Fruit fly (Drosophila melanogaster) whole organism, embryonic: Measurements from ENCODE around the gene Spase25.

ENCODE experiments used
- ATbp ChIP-seq: fragments of 200-800 bp; sonication (Bioruptor generic); optimal IDR thresholded peaks from 2 replicates; lab custom pipeline; 2017; ENCODE audit warnings: missing biosample characterization, mild to moderate bottlenecking, missing genetic modification characterization, missing genetic modification reagents
- Atf3 ChIP-seq: fragments of 200-800 bp; sonication (Bioruptor generic); optimal IDR thresholded peaks from 3 replicates; lab custom pipeline; 2016; ENCODE audit warnings: missing biosample characterization, missing genetic modification characterization
- CG11093 ChIP-seq: fragments of 200-800 bp; sonication (Bioruptor generic); IDR thresholded peaks from 3 replicates; pipeline ENCODE4 v1.3.6; 2022; ENCODE audit warnings: missing biosample characterization, missing genetic modification characterization
- CG11247 ChIP-seq: fragments of 200-800 bp; sonication (Bioruptor generic); IDR thresholded peaks from 2 replicates; pipeline ENCODE4 v1.3.6; 2022; ENCODE audit warnings: missing biosample characterization, missing genetic modification characterization
- CG11398 ChIP-seq: fragments of 200-800 bp; sonication (Bioruptor generic); optimal IDR thresholded peaks from 2 replicates; lab custom pipeline; 2016; ENCODE audit warnings: missing biosample characterization, missing genetic modification characterization
- CG12071 ChIP-seq: fragments of 200-800 bp; sonication (Bioruptor generic); optimal IDR thresholded peaks from 3 replicates; lab custom pipeline; 2018; ENCODE audit warnings: missing biosample characterization, mild to moderate bottlenecking, missing genetic modification characterization
- CG12236 ChIP-seq: fragments of 200-800 bp; sonication (Bioruptor generic); optimal IDR thresholded peaks from 2 replicates; lab custom pipeline; 2016; ENCODE audit warnings: missing biosample characterization, missing genetic modification characterization
- CG12299 ChIP-seq: fragments of 200-800 bp; sonication (Bioruptor generic); optimal IDR thresholded peaks from 2 replicates; lab custom pipeline; 2018; ENCODE audit warnings: missing biosample characterization, mild to moderate bottlenecking, missing genetic modification characterization
- CG13424 ChIP-seq: fragments of 200-800 bp; sonication (Bioruptor generic); optimal IDR thresholded peaks from 2 replicates; lab custom pipeline; 2019; ENCODE audit warnings: missing biosample characterization, mild to moderate bottlenecking, missing genetic modification characterization, moderate library complexity
- CG15073 ChIP-seq: fragments of 200-800 bp; sonication (Bioruptor generic); optimal IDR thresholded peaks from 2 replicates; lab custom pipeline; 2016; ENCODE audit warnings: missing biosample characterization, missing genetic modification characterization
- CG15269 ChIP-seq: fragments of 200-800 bp; sonication (Bioruptor generic); optimal IDR thresholded peaks from 2 replicates; lab custom pipeline; 2018; ENCODE audit warnings: missing biosample characterization, mild to moderate bottlenecking, missing genetic modification characterization, moderate library complexity
- CG1647 ChIP-seq: fragments of 200-800 bp; sonication (Bioruptor generic); optimal IDR thresholded peaks from 3 replicates; lab custom pipeline; 2016; ENCODE audit warnings: missing biosample characterization, missing genetic modification characterization
- CG17568 ChIP-seq: fragments of 200-800 bp; sonication (Bioruptor generic); optimal IDR thresholded peaks from 2 replicates; lab custom pipeline; 2018; ENCODE audit warnings: missing biosample characterization, mild to moderate bottlenecking, missing genetic modification characterization, moderate library complexity
- CG18619 ChIP-seq: fragments of 200-800 bp; sonication (Bioruptor generic); optimal IDR thresholded peaks from 3 replicates; lab custom pipeline; 2017; ENCODE audit warnings: missing biosample characterization, mild to moderate bottlenecking, missing genetic modification characterization
- CG18764 ChIP-seq: fragments of 200-800 bp; sonication (Bioruptor generic); optimal IDR thresholded peaks from 3 replicates; lab custom pipeline; 2016; ENCODE audit warnings: missing biosample characterization, missing genetic modification characterization
- CG2889 ChIP-seq: fragments of 200-800 bp; sonication (Bioruptor generic); IDR thresholded peaks from 3 replicates; pipeline ENCODE4 v1.3.6; 2022; ENCODE audit warnings: missing biosample characterization, missing genetic modification characterization
- CG30403 ChIP-seq: fragments of 200-800 bp; sonication (Bioruptor generic); optimal IDR thresholded peaks from 3 replicates; lab custom pipeline; 2016; ENCODE audit warnings: missing biosample characterization, missing genetic modification characterization
- CG3163 ChIP-seq: fragments of 200-800 bp; sonication (Bioruptor generic); optimal IDR thresholded peaks from 3 replicates; lab custom pipeline; 2016; ENCODE audit warnings: missing biosample characterization, missing genetic modification characterization
- CG4404 ChIP-seq: fragments of 200-800 bp; sonication (Bioruptor generic); IDR thresholded peaks from 2 replicates; pipeline ENCODE4 v1.3.6; 2022; ENCODE audit warnings: missing biosample characterization, missing genetic modification characterization
- CG4424 ChIP-seq: fragments of 200-800 bp; sonication (Bioruptor generic); optimal IDR thresholded peaks from 3 replicates; lab custom pipeline; 2016; ENCODE audit warnings: missing biosample characterization, missing genetic modification characterization
- CG6791 ChIP-seq: fragments of 200-800 bp; sonication (Bioruptor generic); IDR thresholded peaks from 3 replicates; pipeline ENCODE4 v1.3.6; 2022; ENCODE audit warnings: missing biosample characterization, missing genetic modification characterization; ENCODE audit not compliant: partially characterized antibody
- CG8944 ChIP-seq: fragments of 200-800 bp; sonication (Bioruptor generic); optimal IDR thresholded peaks from 3 replicates; lab custom pipeline; 2016; ENCODE audit warnings: missing biosample characterization, missing genetic modification characterization
- Doc3 ChIP-seq: fragments of 200-800 bp; sonication (Bioruptor generic); IDR thresholded peaks from 3 replicates; pipeline ENCODE4 v1.3.6; 2022; ENCODE audit warnings: missing biosample characterization, missing genetic modification characterization; ENCODE audit not compliant: partially characterized antibody
- Hmx ChIP-seq: fragments of 200-800 bp; sonication (Bioruptor generic); optimal IDR thresholded peaks from 2 replicates; lab custom pipeline; 2016; ENCODE audit warnings: missing biosample characterization, missing genetic modification characterization
- Hr51 ChIP-seq, 2 experiments: fragments of 200-800 bp; sonication (Bioruptor generic); optimal IDR thresholded peaks; 2 replicates in 1 of 2; 3 replicates in 1 of 2; lab custom pipeline; 2016 to 2018; ENCODE audit warnings: missing biosample characterization in 2 of 2, missing genetic modification characterization in 2 of 2, mild to moderate bottlenecking in 1 of 2, moderate library complexity in 1 of 2
- Mrtf ChIP-seq: fragments of 200-800 bp; sonication (Bioruptor generic); IDR thresholded peaks from 3 replicates; pipeline ENCODE4 v1.3.6; 2022; ENCODE audit warnings: missing biosample characterization, missing genetic modification characterization
- NC2β ChIP-seq: fragments of 200-800 bp; sonication (Bioruptor generic); optimal IDR thresholded peaks from 2 replicates; lab custom pipeline; 2016; ENCODE audit warnings: missing biosample characterization, missing genetic modification characterization
- Scr ChIP-seq: fragments of 200-800 bp; sonication (Bioruptor generic); IDR thresholded peaks from 2 replicates; pipeline ENCODE4 v1.3.6; 2022; ENCODE audit warnings: missing biosample characterization, missing genetic modification characterization; ENCODE audit not compliant: partially characterized antibody
- Sin3A ChIP-seq: fragments of >200 bp; optimal IDR thresholded peaks from 2 replicates; lab custom pipeline; 2018
- Sry-δ ChIP-seq: fragments of 200-800 bp; sonication (Bioruptor generic); optimal IDR thresholded peaks from 2 replicates; lab custom pipeline; 2016; ENCODE audit warnings: missing biosample characterization, missing genetic modification characterization
- Stat92E ChIP-seq, 3 experiments: fragments of >200 bp in 2 of 3; fragments of 200-800 bp in 1 of 3; sonication (Bioruptor generic) in 1 of 3; optimal IDR thresholded peaks; 2 replicates each; lab custom pipeline; 2017 to 2019; ENCODE audit warnings: missing biosample characterization in 3 of 3, missing genetic modification characterization in 3 of 3, mild to moderate bottlenecking in 1 of 3, moderate library complexity in 1 of 3
- ap ChIP-seq: fragments of 200-800 bp; sonication (Bioruptor generic); IDR thresholded peaks from 2 replicates; pipeline ENCODE4 v1.3.6; 2022; ENCODE audit warnings: missing biosample characterization, missing genetic modification characterization
- bab2 ChIP-seq: fragments of 200-800 bp; sonication (Bioruptor generic); optimal IDR thresholded peaks from 2 replicates; lab custom pipeline; 2016; ENCODE audit warnings: missing biosample characterization, missing genetic modification characterization
- bbx ChIP-seq: fragments of 200-800 bp; sonication (Bioruptor generic); IDR thresholded peaks from 2 replicates; pipeline ENCODE4 v1.3.6; 2022; ENCODE audit warnings: missing biosample characterization, missing genetic modification characterization; ENCODE audit not compliant: partially characterized antibody
- cwo ChIP-seq: fragments of 200-800 bp; sonication (Bioruptor generic); optimal IDR thresholded peaks from 3 replicates; lab custom pipeline; 2017; ENCODE audit warnings: missing biosample characterization, missing genetic modification characterization, mild to moderate bottlenecking, moderate library complexity, missing genetic modification reagents
- danr ChIP-seq: fragments of 200-800 bp; sonication (Bioruptor generic); IDR thresholded peaks from 2 replicates; pipeline ENCODE4 v1.3.6; 2022; ENCODE audit warnings: missing biosample characterization, missing genetic modification characterization
- dpn ChIP-seq, 2 experiments: fragments of 200-800 bp; sonication (Bioruptor generic); optimal IDR thresholded peaks; 3 replicates each; lab custom pipeline; 2016; ENCODE audit warnings: missing biosample characterization in 2 of 2, missing genetic modification characterization in 2 of 2
- emc ChIP-seq: fragments of 200-800 bp; sonication (Bioruptor generic); optimal IDR thresholded peaks from 2 replicates; lab custom pipeline; 2016; ENCODE audit warnings: missing biosample characterization, missing genetic modification characterization
- fd102C ChIP-seq: fragments of 200-800 bp; sonication (Bioruptor generic); optimal IDR thresholded peaks from 2 replicates; lab custom pipeline; 2018; ENCODE audit warnings: missing biosample characterization, mild to moderate bottlenecking, missing genetic modification characterization, moderate library complexity
- gce ChIP-seq: fragments of 200-800 bp; sonication (Bioruptor generic); IDR thresholded peaks from 3 replicates; pipeline ENCODE4 v1.3.6; 2022; ENCODE audit warnings: missing biosample characterization, missing genetic modification characterization
- gfzf ChIP-seq: fragments of 200-800 bp; sonication (Bioruptor generic); optimal IDR thresholded peaks from 2 replicates; lab custom pipeline; 2016; ENCODE audit warnings: missing biosample characterization, mild to moderate bottlenecking, missing genetic modification characterization, moderate library complexity
- lmd ChIP-seq: fragments of 200-800 bp; sonication (Bioruptor generic); IDR thresholded peaks from 2 replicates; pipeline ENCODE4 v1.3.6; 2022; ENCODE audit warnings: missing biosample characterization, missing genetic modification characterization
- pan ChIP-seq, 4 experiments: fragments of >200 bp in 3 of 4; fragments of 200-800 bp in 1 of 4; sonication (Bioruptor generic) in 1 of 4; optimal IDR thresholded peaks in 3 of 4; IDR thresholded peaks in 1 of 4; 2 replicates each; pipeline versions ENCODE4 v1.3.6 to Lab custom; 2017 to 2022; ENCODE audit warnings: missing biosample characterization in 2 of 4, missing genetic modification characterization in 2 of 4, mixed read lengths in 1 of 4
- row ChIP-seq: fragments of 200-800 bp; sonication (Bioruptor generic); IDR thresholded peaks from 3 replicates; pipeline ENCODE4 v1.3.6; 2022; ENCODE audit warnings: missing biosample characterization, missing genetic modification characterization
- slp2 ChIP-seq: fragments of 200-800 bp; sonication (Bioruptor generic); optimal IDR thresholded peaks from 2 replicates; lab custom pipeline; 2016; ENCODE audit warnings: missing biosample characterization, missing genetic modification characterization
- so ChIP-seq: fragments of 200-800 bp; sonication (Bioruptor generic); IDR thresholded peaks from 3 replicates; pipeline ENCODE4 v1.3.6; 2022; ENCODE audit warnings: missing biosample characterization, missing genetic modification characterization
- trh ChIP-seq: fragments of 200-800 bp; sonication (Bioruptor generic); optimal IDR thresholded peaks from 2 replicates; lab custom pipeline; 2016; ENCODE audit warnings: missing biosample characterization, missing genetic modification characterization
- zen2 ChIP-seq: fragments of 200-800 bp; sonication (Bioruptor generic); IDR thresholded peaks from 3 replicates; pipeline ENCODE4 v1.3.6; 2022; ENCODE audit warnings: missing biosample characterization, missing genetic modification characterization; ENCODE audit not compliant: partially characterized antibody
- zfh1 ChIP-seq: fragments of 200-800 bp; sonication (Bioruptor generic); IDR thresholded peaks from 3 replicates; pipeline ENCODE4 v1.3.6; 2022; ENCODE audit warnings: missing biosample characterization, missing genetic modification characterization

The Spase25 gene

dm6 chrX:11528026-11528702 lies 43.1 kb downstream of the Spase25 start (continued):
- TF ChIP-seq CG12071 (peak; percentile 38), CG15269 (tag; lab: Kevin White, UChicago) (peak; percentile 66), CG2889 (no peak), Sry-δ (GFP tag; lab: Kevin White, UChicago) (no peak), Hmx (GFP tag; lab: Kevin White, UChicago) (no peak), ATbp (peak; percentile 87), emc (GFP tag; lab: Kevin White, UChicago) (no peak), gce (peak; percentile 62; the same call in 1 of the 3 replicates), CG18764 (GFP tag; lab: Kevin White, UChicago) (peak; percentile 64), CG13424 (tag; lab: Kevin White, UChicago) (peak; percentile 82), so (peak; percentile 75), CG8944 (GFP tag; lab: Kevin White, UChicago) (peak; percentile 25), bab2 (GFP tag; lab: Kevin White, UChicago) (peak; percentile 56), CG15073 (GFP tag; lab: Kevin White, UChicago) (peak; percentile 12), CG4424 (GFP tag; lab: Kevin White, UChicago) (peak; percentile 80), NC2β (peak; percentile 23), dpn (GFP tag; optimal IDR thresholded peaks at IDR 0.05; lab: Kevin White, UChicago) (peak; percentile 41 to 64), CG17568 (GFP tag; lab: Kevin White, UChicago) (peak; percentile 63), ap (GFP tag; lab: Robert Waterston, UW) (peak; percentile 52; the same call in 1 of the 2 replicates), trh (GFP tag; lab: Kevin White, UChicago) (peak; percentile 39), Sin3A (lab: Kevin White, UChicago) (no peak), CG18619 (GFP tag; lab: Kevin White, UChicago) (peak; percentile 64), bbx (GFP tag; lab: Robert Waterston, UW) (no peak), CG12299 (peak; percentile 67), Atf3 (peak; percentile 30), danr (peak; percentile 53), CG3163 (GFP tag; lab: Kevin White, UChicago) (no peak), Hr51 (GFP tag; optimal IDR thresholded peaks at IDR 0.05; lab: Kevin White, UChicago) (peak; percentile 9 to 66), gfzf (GFP tag; lab: Kevin White, UChicago) (no peak), CG11247 (GFP tag; lab: Robert Waterston, UW) (peak; percentile 59; the same call in 1 of the 2 replicates), CG12236 (peak; percentile 36), CG11398 (GFP tag; lab: Kevin White, UChicago) (no peak), Doc3 (GFP tag; lab: Robert Waterston, UW) (no peak), row (peak; percentile 72), pan (optimal IDR thresholded peaks at IDR 0.05; lab: Kevin White, UChicago) (no peak), pan (GFP tag; optimal IDR thresholded peaks at IDR 0.05 in 1 of 2, IDR thresholded peaks at IDR 0.05 in 1 of 2) (peak in 1 of 2 experiments; percentile 67), Scr (no peak), CG11093 (GFP tag; lab: Robert Waterston, UW) (0 out of 3 replicates have a peak, but pooled peaks have one; percentile 46), cwo (GFP tag; lab: Kevin White, UChicago) (peak; percentile 15), slp2 (no peak), zfh1 (GFP tag; lab: Robert Waterston, UW) (peak; percentile 86; the same call in 2 of the 3 replicates), zen2 (no peak), CG30403 (GFP tag; lab: Kevin White, UChicago) (peak; percentile 73), Stat92E (GFP tag; optimal IDR thresholded peaks at IDR 0.05; lab: Kevin White, UChicago) (peak in 1 of 3 experiments; percentile 30), CG4404 (GFP tag; lab: Robert Waterston, UW) (peak; percentile 62), CG6791 (GFP tag; lab: Robert Waterston, UW) (no peak), CG1647 (peak; percentile 55), lmd (peak; percentile 70), Mrtf (peak; percentile 71), fd102C (GFP tag; lab: Kevin White, UChicago) (no peak)
